Worm (Caenorhabditis elegans): Measurements from ENCODE around the gene Y73B6A.1.

ce11 chrIV:6645867-6646655, 21.7 kb downstream of the Y73B6A.1 start, which contains the start of gene hil-7:
- TF ChIP-seq egl-27 (tag; optimal IDR thresholded peaks at IDR 0.05) (no peak), blmp-1 (tag; optimal IDR thresholded peaks at IDR 0.05) (peak; percentile 83)

All from whole organism, L1 larva.